Fruit fly (Drosophila melanogaster) whole organism, wandering third instar larva: ENCODE measurements around the gene CG5114.
A peak's percentile ranks its signal among the peaks of the same experiment; 100 is the strongest.

Source experiments
- Abd-B ChIP-seq: fragments of >200 bp; optimal IDR thresholded peaks from 2 replicates; lab custom pipeline; 2017; ENCODE audit warnings: missing biosample characterization, missing genetic modification characterization
- CG32264 ChIP-seq: fragments of 200-800 bp; sonication (Bioruptor generic); optimal IDR thresholded peaks from 2 replicates; lab custom pipeline; 2016; ENCODE audit warnings: missing biosample characterization, missing genetic modification characterization
- CG9705 ChIP-seq: fragments of 200-800 bp; sonication (Bioruptor generic); optimal IDR thresholded peaks from 2 replicates; lab custom pipeline; 2018; ENCODE audit warnings: missing biosample characterization, mild to moderate bottlenecking, missing genetic modification characterization
- CrebA ChIP-seq: fragments of 200-800 bp; sonication (Bioruptor generic); optimal IDR thresholded peaks from 2 replicates; lab custom pipeline; 2016; ENCODE audit warnings: missing biosample characterization, mild to moderate bottlenecking, missing genetic modification characterization, borderline replicate concordance
- Dfd ChIP-seq: fragments of >200 bp; optimal IDR thresholded peaks from 2 replicates; lab custom pipeline; 2017; ENCODE audit warnings: missing biosample characterization, missing genetic modification characterization
- Dif ChIP-seq: fragments of 200-275, 200-300 bp; sonication (Bioruptor generic); optimal IDR thresholded peaks from 2 replicates; lab custom pipeline; 2018; ENCODE audit warnings: missing biosample characterization, missing genetic modification characterization; ENCODE audit not compliant: partially characterized antibody
- GATAd ChIP-seq: sonication (Bioruptor generic); optimal IDR thresholded peaks from 2 replicates; lab custom pipeline; 2016; ENCODE audit warnings: missing biosample characterization, missing genetic modification characterization
- HLH106 ChIP-seq: fragments of 200-800 bp; optimal IDR thresholded peaks from 3 replicates; lab custom pipeline; 2019; ENCODE audit warnings: missing biosample characterization, mild to moderate bottlenecking, missing genetic modification characterization, moderate library complexity
- Hnf4 ChIP-seq: fragments of 200-800 bp; sonication (Bioruptor generic); optimal IDR thresholded peaks from 2 replicates; lab custom pipeline; 2016; ENCODE audit warnings: missing biosample characterization, mild to moderate bottlenecking, missing genetic modification characterization
- Hr78 ChIP-seq: fragments of >200 bp; optimal IDR thresholded peaks from 2 replicates; lab custom pipeline; 2017; ENCODE audit warnings: missing biosample characterization, missing genetic modification characterization
- Hr83 ChIP-seq: fragments of 200-300 bp; sonication (Bioruptor generic); optimal IDR thresholded peaks from 2 replicates; lab custom pipeline; 2016; ENCODE audit warnings: missing biosample characterization, mild to moderate bottlenecking, missing genetic modification characterization, moderate library complexity; ENCODE audit not compliant: poor library complexity, severe bottlenecking
- Jra ChIP-seq: sonication (Bioruptor generic); optimal IDR thresholded peaks from 2 replicates; lab custom pipeline; 2016; ENCODE audit warnings: missing biosample characterization, missing genetic modification characterization
- Mio ChIP-seq: sonication (Bioruptor generic); optimal IDR thresholded peaks from 2 replicates; lab custom pipeline; 2016; ENCODE audit warnings: missing biosample characterization, missing genetic modification characterization
- Myc ChIP-seq: fragments of >200 bp; optimal IDR thresholded peaks from 2 replicates; lab custom pipeline; 2017
- N ChIP-seq: fragments of >200 bp; optimal IDR thresholded peaks from 2 replicates; lab custom pipeline; 2018; ENCODE audit warnings: missing biosample characterization, missing external identifiers, missing genetic modification characterization
- OdsH ChIP-seq: fragments of 200-800 bp; sonication (Bioruptor generic); optimal IDR thresholded peaks from 2 replicates; lab custom pipeline; 2016; ENCODE audit warnings: missing biosample characterization, mild to moderate bottlenecking, missing genetic modification characterization
- Rel ChIP-seq, 2 experiments: fragments of 200-800 bp; sonication (Bioruptor generic) in 1 of 2; optimal IDR thresholded peaks; 2 replicates in 1 of 2; 3 replicates in 1 of 2; lab custom pipeline; 2016 to 2019; ENCODE audit warnings: mild to moderate bottlenecking in 2 of 2, missing biosample characterization in 2 of 2, missing genetic modification characterization in 2 of 2, moderate library complexity in 1 of 2
- Sp1 ChIP-seq: fragments of 200-800 bp; sonication (Bioruptor generic); optimal IDR thresholded peaks from 3 replicates; lab custom pipeline; 2019; ENCODE audit warnings: missing biosample characterization, mild to moderate bottlenecking, missing genetic modification characterization, moderate library complexity
- Vsx2 ChIP-seq: fragments of 200-300, 225-300 bp; sonication (Bioruptor generic); optimal IDR thresholded peaks from 2 replicates; lab custom pipeline; 2018; ENCODE audit warnings: missing biosample characterization, missing genetic modification characterization; ENCODE audit not compliant: partially characterized antibody
- br ChIP-seq: fragments of 200-800 bp; sonication (Bioruptor generic); optimal IDR thresholded peaks from 2 replicates; lab custom pipeline; 2016; ENCODE audit warnings: missing biosample characterization, missing genetic modification characterization
- brk ChIP-seq: fragments of 200-800 bp; sonication (Bioruptor generic); optimal IDR thresholded peaks from 2 replicates; lab custom pipeline; 2016; ENCODE audit warnings: missing biosample characterization, mild to moderate bottlenecking, missing genetic modification characterization
- dl ChIP-seq, 2 experiments: fragments of 175-275, 200-275 bp in 1 of 2; fragments of 200-275 bp in 1 of 2; sonication (Bioruptor generic); optimal IDR thresholded peaks; lab custom pipeline; 2018; ENCODE audit warnings: mild to moderate bottlenecking in 2 of 2, missing biosample characterization in 2 of 2, missing genetic modification characterization in 2 of 2, moderate library complexity in 2 of 2; ENCODE audit not compliant: partially characterized antibody in 2 of 2, insufficient read depth in 1 of 2
- dmrt93B ChIP-seq: fragments of 200-800 bp; sonication (Bioruptor generic); optimal IDR thresholded peaks from 2 replicates; lab custom pipeline; 2018; ENCODE audit warnings: missing biosample characterization, mild to moderate bottlenecking, missing genetic modification characterization
- dsf ChIP-seq: sonication (Bioruptor generic); optimal IDR thresholded peaks from 2 replicates; lab custom pipeline; 2016; ENCODE audit warnings: missing biosample characterization, missing genetic modification characterization, borderline replicate concordance
- ey ChIP-seq: fragments of 200-800 bp; sonication (Bioruptor generic); optimal IDR thresholded peaks from 2 replicates; lab custom pipeline; 2016; ENCODE audit warnings: missing biosample characterization, missing genetic modification characterization
- foxo ChIP-seq, 2 experiments: fragments of 200-800 bp; sonication (Bioruptor generic); optimal IDR thresholded peaks; 2 replicates in 1 of 2; 3 replicates in 1 of 2; lab custom pipeline; 2016 to 2017; ENCODE audit warnings: missing biosample characterization in 2 of 2, missing genetic modification characterization in 2 of 2
- fru ChIP-seq: fragments of 200-800 bp; sonication (Bioruptor generic); optimal IDR thresholded peaks from 3 replicates; lab custom pipeline; 2016; ENCODE audit warnings: missing biosample characterization, mild to moderate bottlenecking, missing genetic modification characterization
- h ChIP-seq: fragments of 200-800 bp; sonication (Bioruptor generic); optimal IDR thresholded peaks from 3 replicates; lab custom pipeline; 2016; ENCODE audit warnings: missing biosample characterization, mild to moderate bottlenecking, missing genetic modification characterization
- jim ChIP-seq: fragments of 175-275, 200-325 bp; sonication (Bioruptor generic); optimal IDR thresholded peaks from 2 replicates; lab custom pipeline; 2016; ENCODE audit warnings: missing biosample characterization, mild to moderate bottlenecking, missing genetic modification characterization
- lola ChIP-seq: fragments of >200 bp; optimal IDR thresholded peaks from 2 replicates; lab custom pipeline; 2017; ENCODE audit warnings: missing biosample characterization, missing genetic modification characterization
- pan ChIP-seq: fragments of >200 bp; optimal IDR thresholded peaks from 2 replicates; lab custom pipeline; 2017
- psq ChIP-seq: fragments of 200-800 bp; sonication (Bioruptor generic); optimal IDR thresholded peaks from 3 replicates; lab custom pipeline; 2017; ENCODE audit warnings: missing biosample characterization, mild to moderate bottlenecking, missing genetic modification characterization, moderate library complexity
- rgr ChIP-seq: fragments of 200-800 bp; sonication (Bioruptor generic); optimal IDR thresholded peaks from 3 replicates; lab custom pipeline; 2016; ENCODE audit warnings: missing biosample characterization, mild to moderate bottlenecking, missing genetic modification characterization
- sage ChIP-seq: fragments of 200-800 bp; sonication (Bioruptor generic); optimal IDR thresholded peaks from 2 replicates; lab custom pipeline; 2016; ENCODE audit warnings: missing biosample characterization, mild to moderate bottlenecking, missing genetic modification characterization
- sv ChIP-seq: fragments of 200-800 bp; sonication (Bioruptor generic); optimal IDR thresholded peaks from 3 replicates; lab custom pipeline; 2016; ENCODE audit warnings: missing biosample characterization, missing genetic modification characterization
- tai ChIP-seq: sonication (Bioruptor generic); optimal IDR thresholded peaks from 2 replicates; lab custom pipeline; 2016; ENCODE audit warnings: missing biosample characterization, missing genetic modification characterization
- usp ChIP-seq: fragments of >200 bp; optimal IDR thresholded peaks from 2 replicates; lab custom pipeline; 2017; ENCODE audit warnings: missing biosample characterization, missing genetic modification characterization
- woc ChIP-seq: sonication (Bioruptor generic); optimal IDR thresholded peaks from 2 replicates; lab custom pipeline; 2016; ENCODE audit warnings: missing biosample characterization, mild to moderate bottlenecking, missing genetic modification characterization

Gene CG5114

DNA sequence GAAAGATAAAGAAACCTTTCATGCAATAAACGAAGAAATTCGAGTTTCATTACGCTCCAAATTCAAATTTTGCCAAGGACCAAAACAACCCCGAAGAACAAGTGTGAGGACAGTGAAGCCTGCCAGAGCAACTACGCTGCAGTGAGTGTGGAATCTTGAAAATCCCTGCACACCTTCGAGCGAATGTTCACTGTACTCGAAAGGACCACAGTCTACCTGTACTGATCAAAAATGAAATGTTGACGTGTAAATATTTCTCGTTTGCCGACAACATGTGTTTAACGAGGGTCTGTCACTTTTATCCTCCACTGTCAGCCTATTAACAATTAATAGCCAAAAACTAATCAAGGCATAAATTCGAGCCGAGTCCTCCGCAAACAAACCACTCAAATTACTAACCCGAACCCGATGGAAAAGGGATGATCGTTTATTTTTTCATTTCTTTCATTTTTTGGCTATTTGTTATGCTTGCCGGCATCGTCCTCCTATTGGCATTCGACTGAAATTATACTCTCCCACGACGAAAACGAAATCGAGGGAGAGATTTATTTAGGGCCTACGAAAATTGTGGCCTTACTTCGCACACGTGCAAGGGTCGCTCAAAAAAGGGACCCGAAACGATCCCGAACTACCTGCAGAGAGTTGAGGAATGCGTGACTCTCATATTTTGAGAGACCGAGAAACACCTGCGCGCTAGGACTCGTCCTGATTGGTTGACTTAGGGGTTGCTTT is 10.6 kb upstream of the CG5114 start:
- TF ChIP-seq sv (GFP tag; lab: Kevin White, UChicago) (no peak), Dfd (GFP tag; lab: Kevin White, UChicago) (no peak), Jra (no peak), Sp1 (GFP tag; lab: Kevin White, UChicago) (peak; percentile 4), Rel (GFP tag; optimal IDR thresholded peaks at IDR 0.05; lab: Kevin White, UChicago) (no peak), Rel (tag; optimal IDR thresholded peaks at IDR 0.05; lab: Kevin White, UChicago) (no peak), GATAd (GFP tag; lab: Kevin White, UChicago) (no peak), Hnf4 (GFP tag; lab: Kevin White, UChicago) (peak; percentile 14), woc (GFP tag; lab: Kevin White, UChicago) (peak; percentile 68), Hr83 (GFP tag; lab: Kevin White, UChicago) (no peak), usp (GFP tag; lab: Kevin White, UChicago) (no peak), Abd-B (GFP tag; lab: Kevin White, UChicago) (no peak), jim (GFP tag; lab: Kevin White, UChicago) (no peak), fru (peak; percentile 37), HLH106 (tag; lab: Kevin White, UChicago) (peak; percentile 34), br (peak; percentile 35), ey (GFP tag; lab: Kevin White, UChicago) (peak; percentile 11), tai (no peak), Myc (lab: Kevin White, UChicago) (no peak), N (GFP tag; lab: Kevin White, UChicago) (no peak), lola (no peak), foxo (GFP tag; optimal IDR thresholded peaks at IDR 0.05; lab: Kevin White, UChicago) (peak in 1 of 2 experiments; percentile 50), CrebA (GFP tag; lab: Kevin White, UChicago) (no peak), Mio (GFP tag; lab: Kevin White, UChicago) (no peak), h (GFP tag; lab: Kevin White, UChicago) (peak; percentile 32), Vsx2 (GFP tag; lab: Kevin White, UChicago) (no peak), pan (lab: Kevin White, UChicago) (no peak), OdsH (GFP tag; lab: Kevin White, UChicago) (peak; percentile 18), dl (GFP tag; optimal IDR thresholded peaks at IDR 0.05; lab: Kevin White, UChicago; ENCODE audit: insufficient read depth in 1 of 2, partially characterized antibody in 2 of 2) (peak in 1 of 2 experiments; percentile 13), Hr78 (GFP tag; lab: Kevin White, UChicago) (no peak), sage (GFP tag; lab: Kevin White, UChicago) (no peak), rgr (peak; percentile 28), dmrt93B (GFP tag; lab: Kevin White, UChicago) (no peak), brk (no peak), CG32264 (GFP tag; lab: Kevin White, UChicago) (no peak), psq (peak; percentile 10), CG9705 (GFP tag; lab: Kevin White, UChicago) (no peak), dsf (GFP tag; lab: Kevin White, UChicago) (no peak), Dif (GFP tag; lab: Kevin White, UChicago) (no peak)

- TF ChIP-seq dmrt93B (GFP tag; lab: Kevin White, UChicago) (no peak), Vsx2 (GFP tag; lab: Kevin White, UChicago) (no peak), Rel (GFP tag; optimal IDR thresholded peaks at IDR 0.05; lab: Kevin White, UChicago) (no peak), Rel (tag; optimal IDR thresholded peaks at IDR 0.05; lab: Kevin White, UChicago) (no peak), fru (no peak), Hnf4 (GFP tag; lab: Kevin White, UChicago) (no peak), brk (no peak), Hr78 (GFP tag; lab: Kevin White, UChicago) (no peak), lola (no peak), Myc (lab: Kevin White, UChicago) (no peak), ey (GFP tag; lab: Kevin White, UChicago) (no peak)
- TF ChIP-seq, all 38 proteins: peak for 0
These were observed 9.9 kb upstream of the CG5114 start, which contains the start of gene Brd for dm6 chr3L:14972625-14973250. Brd (plus strand) TSS chr3L:14972667.
